Worm (Caenorhabditis elegans): ENCODE measurements around the gene B0410.1.

DNA sequence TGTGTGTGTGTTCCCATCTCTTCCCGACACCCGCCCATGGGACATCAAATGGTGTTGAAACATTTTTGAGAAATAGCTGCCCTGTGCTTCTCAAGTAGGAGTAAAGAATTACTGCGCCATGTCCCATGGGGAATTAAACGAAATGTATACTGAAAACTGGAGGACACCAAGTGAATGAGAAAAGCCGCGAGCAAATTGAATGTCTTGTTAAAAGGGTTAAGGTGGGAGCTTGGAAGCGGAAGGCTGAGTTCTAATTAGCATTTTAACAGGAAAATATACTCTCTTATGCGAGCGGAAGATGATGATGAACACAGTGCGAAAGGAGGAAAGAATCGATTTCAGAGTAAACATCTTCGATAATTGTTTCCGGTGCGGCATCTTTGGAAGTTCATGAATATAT, 30.1 kb downstream of the B0410.1 start:
- TF ChIP-seq lsy-27 (tag; optimal IDR thresholded peaks at IDR 0.05; ENCODE audit: borderline replicate concordance, insufficient read depth) (no peak), ztf-26 (tag; optimal IDR thresholded peaks at IDR 0.05) (no peak), mxl-1 (tag; optimal IDR thresholded peaks at IDR 0.05) (no peak), ama-1 (optimal IDR thresholded peaks at IDR 0.05) (no peak), ama-1 (GFP tag; optimal IDR thresholded peaks at IDR 0.05) (no peak), egl-18 (GFP tag; IDR thresholded peaks at IDR 0.05) (no peak), ztf-25 (GFP tag; IDR thresholded peaks at IDR 0.05) (no peak), him-1 (tag; optimal IDR thresholded peaks at IDR 0.05) (no peak), die-1 (tag; optimal IDR thresholded peaks at IDR 0.05) (no peak), somi-1 (GFP tag; optimal IDR thresholded peaks at IDR 0.05) (no peak), akir-1 (GFP tag; optimal IDR thresholded peaks at IDR 0.05) (no peak)

All from whole organism, young adult.